Fruit fly (Drosophila melanogaster) whole organism, embryonic: ENCODE data around the gene Cpr67Fa2.

Experiments
- CG11504 ChIP-seq: fragments of 200-800 bp; sonication (Bioruptor generic); optimal IDR thresholded peaks from 3 replicates; lab custom pipeline; 2019; ENCODE audit warnings: missing biosample characterization, mild to moderate bottlenecking, missing genetic modification characterization, moderate library complexity
- CG11723 ChIP-seq: fragments of 200-800 bp; sonication (Bioruptor generic); optimal IDR thresholded peaks from 2 replicates; lab custom pipeline; 2017; ENCODE audit warnings: missing biosample characterization, mild to moderate bottlenecking, missing genetic modification characterization
- CG12071 ChIP-seq: fragments of 200-800 bp; sonication (Bioruptor generic); optimal IDR thresholded peaks from 3 replicates; lab custom pipeline; 2018; ENCODE audit warnings: missing biosample characterization, mild to moderate bottlenecking, missing genetic modification characterization
- CG12744 ChIP-seq: fragments of 200-800 bp; sonication (Bioruptor generic); optimal IDR thresholded peaks from 2 replicates; lab custom pipeline; 2016; ENCODE audit warnings: missing biosample characterization, missing genetic modification characterization
- CG1603 ChIP-seq: fragments of 200-800 bp; sonication (Bioruptor generic); optimal IDR thresholded peaks from 2 replicates; lab custom pipeline; 2019; ENCODE audit warnings: missing biosample characterization, mild to moderate bottlenecking, missing genetic modification characterization, moderate library complexity
- CG1792 ChIP-seq: fragments of 200-800 bp; sonication (Bioruptor generic); optimal IDR thresholded peaks from 2 replicates; lab custom pipeline; 2016; ENCODE audit warnings: missing biosample characterization, missing genetic modification characterization
- CG2712 ChIP-seq: fragments of 200-800 bp; optimal IDR thresholded peaks from 3 replicates; lab custom pipeline; 2019; ENCODE audit warnings: missing biosample characterization, mild to moderate bottlenecking, missing genetic modification characterization, moderate library complexity
- CG2889 ChIP-seq: fragments of 200-800 bp; sonication (Bioruptor generic); IDR thresholded peaks from 3 replicates; pipeline ENCODE4 v1.3.6; 2022; ENCODE audit warnings: missing biosample characterization, missing genetic modification characterization
- CG31224 ChIP-seq: fragments of 200-800 bp; sonication (Bioruptor generic); IDR thresholded peaks from 2 replicates; pipeline ENCODE4 v1.3.6; 2022; ENCODE audit warnings: missing biosample characterization, missing genetic modification characterization
- CG3163 ChIP-seq: fragments of 200-800 bp; sonication (Bioruptor generic); optimal IDR thresholded peaks from 3 replicates; lab custom pipeline; 2016; ENCODE audit warnings: missing biosample characterization, missing genetic modification characterization
- CG32772 ChIP-seq: fragments of 200-800 bp; sonication (Bioruptor generic); IDR thresholded peaks from 2 replicates; pipeline ENCODE4 v1.3.6; 2022; ENCODE audit warnings: missing biosample characterization, missing genetic modification characterization
- CG4282 ChIP-seq: fragments of 200-800 bp; sonication (Bioruptor generic); optimal IDR thresholded peaks from 2 replicates; lab custom pipeline; 2016; ENCODE audit warnings: missing biosample characterization, missing genetic modification characterization
- CG4404 ChIP-seq: fragments of 200-800 bp; sonication (Bioruptor generic); IDR thresholded peaks from 2 replicates; pipeline ENCODE4 v1.3.6; 2022; ENCODE audit warnings: missing biosample characterization, missing genetic modification characterization
- CG4854 ChIP-seq: fragments of 200-800 bp; sonication (Bioruptor generic); optimal IDR thresholded peaks from 2 replicates; lab custom pipeline; 2016; ENCODE audit warnings: missing biosample characterization, missing genetic modification characterization, inconsistent platforms
- CG6254 ChIP-seq: fragments of 200-800 bp; sonication (Bioruptor generic); optimal IDR thresholded peaks from 3 replicates; lab custom pipeline; 2017; ENCODE audit warnings: mild to moderate bottlenecking, missing biosample characterization, missing genetic modification reagents, missing genetic modification characterization
- CG7928 ChIP-seq: fragments of 200-800 bp; sonication (Bioruptor generic); optimal IDR thresholded peaks from 2 replicates; lab custom pipeline; 2017; ENCODE audit warnings: missing biosample characterization, mild to moderate bottlenecking, missing genetic modification characterization
- CG8089 ChIP-seq: fragments of 200-800 bp; sonication (Bioruptor generic); optimal IDR thresholded peaks from 3 replicates; lab custom pipeline; 2016; ENCODE audit warnings: missing biosample characterization, missing genetic modification characterization
- CG8281 ChIP-seq: fragments of 200-800 bp; sonication (Bioruptor generic); optimal IDR thresholded peaks from 2 replicates; lab custom pipeline; 2018; ENCODE audit warnings: missing biosample characterization, mild to moderate bottlenecking, missing genetic modification characterization, moderate library complexity
- CG8478 ChIP-seq: fragments of >200 bp; optimal IDR thresholded peaks from 2 replicates; lab custom pipeline; 2018
- Deaf1 ChIP-seq: fragments of 200-800 bp; optimal IDR thresholded peaks from 3 replicates; lab custom pipeline; 2019; ENCODE audit warnings: missing biosample characterization, mild to moderate bottlenecking, missing genetic modification characterization, moderate library complexity
- Dref ChIP-seq: fragments of 200-800 bp; sonication (Bioruptor generic); IDR thresholded peaks from 2 replicates; pipeline ENCODE4 v1.3.6; 2022; ENCODE audit warnings: missing biosample characterization, missing genetic modification characterization
- Drgx ChIP-seq: fragments of 200-800 bp; sonication (Bioruptor generic); IDR thresholded peaks from 2 replicates; pipeline ENCODE4 v1.3.6; 2022; ENCODE audit warnings: missing biosample characterization, missing genetic modification characterization
- E2f1 ChIP-seq: fragments of 200-800 bp; sonication (Bioruptor generic); IDR thresholded peaks from 2 replicates; pipeline ENCODE4 v1.3.6; 2022; ENCODE audit warnings: missing biosample characterization, missing genetic modification characterization
- HLHmδ ChIP-seq: fragments of 200-800 bp; sonication (Bioruptor generic); optimal IDR thresholded peaks from 2 replicates; lab custom pipeline; 2018; ENCODE audit warnings: missing biosample characterization, mild to moderate bottlenecking, missing genetic modification characterization, moderate library complexity
- Hey ChIP-seq: fragments of 200-800 bp; sonication (Bioruptor generic); optimal IDR thresholded peaks from 3 replicates; lab custom pipeline; 2018; ENCODE audit warnings: missing biosample characterization, mild to moderate bottlenecking, missing genetic modification characterization
- Hmr ChIP-seq: fragments of 200-800 bp; sonication (Bioruptor generic); optimal IDR thresholded peaks from 3 replicates; lab custom pipeline; 2017; ENCODE audit warnings: mild to moderate bottlenecking, missing biosample characterization, missing genetic modification reagents, missing genetic modification characterization
- Hr78 ChIP-seq, 2 experiments: fragments of 200-800 bp in 1 of 2; fragments of >200 bp in 1 of 2; sonication (Bioruptor generic) in 1 of 2; optimal IDR thresholded peaks; 2 replicates each; lab custom pipeline; 2017 to 2019; ENCODE audit warnings: missing biosample characterization in 2 of 2, missing genetic modification characterization in 2 of 2, mild to moderate bottlenecking in 1 of 2, moderate library complexity in 1 of 2
- Jarid2 ChIP-seq: fragments of 200-800 bp; sonication (Bioruptor generic); optimal IDR thresholded peaks from 3 replicates; lab custom pipeline; 2017; ENCODE audit warnings: mild to moderate bottlenecking, missing biosample characterization, missing genetic modification reagents, missing genetic modification characterization
- Med ChIP-seq: fragments of 200-800 bp; sonication (Bioruptor generic); peaks from one replicate; lab custom pipeline; 2016; ENCODE audit warnings: missing biosample characterization, missing genetic modification characterization, mild to moderate bottlenecking, inconsistent platforms, moderate library complexity
- Myb ChIP-seq: fragments of 200-800 bp; sonication (Bioruptor generic); optimal IDR thresholded peaks from 2 replicates; lab custom pipeline; 2016; ENCODE audit warnings: missing biosample characterization, missing genetic modification characterization
- Six4 ChIP-seq: fragments of 200-800 bp; sonication (Bioruptor generic); optimal IDR thresholded peaks from 2 replicates; lab custom pipeline; 2016; ENCODE audit warnings: missing biosample characterization, missing genetic modification characterization
- ac ChIP-seq: fragments of 200-800 bp; sonication (Bioruptor generic); optimal IDR thresholded peaks from 3 replicates; lab custom pipeline; 2017; ENCODE audit warnings: missing biosample characterization, mild to moderate bottlenecking, missing genetic modification characterization
- aop ChIP-seq: fragments of 200-800 bp; sonication (Bioruptor generic); IDR thresholded peaks from 2 replicates; pipeline ENCODE4 v1.3.6; 2022; ENCODE audit warnings: missing biosample characterization, missing genetic modification characterization
- br ChIP-seq: fragments of >200 bp; optimal IDR thresholded peaks from 2 replicates; lab custom pipeline; 2017
- croc ChIP-seq: fragments of 200-800 bp; sonication (Bioruptor generic); conservative IDR thresholded peaks from 3 replicates; pipeline ENCODE4 v1.3.6; 2022; ENCODE audit warnings: missing biosample characterization, missing genetic modification characterization
- dan ChIP-seq: fragments of 200-800 bp; sonication (Bioruptor generic); IDR thresholded peaks from 2 replicates; pipeline ENCODE4 v1.3.6; 2022; ENCODE audit warnings: missing biosample characterization, missing genetic modification characterization
- eve ChIP-seq, 2 experiments: fragments of >200 bp; optimal IDR thresholded peaks; 2 replicates each; lab custom pipeline; 2017; ENCODE audit warnings: missing biosample characterization in 2 of 2, missing genetic modification characterization in 2 of 2
- fd102C ChIP-seq: fragments of 200-800 bp; sonication (Bioruptor generic); optimal IDR thresholded peaks from 2 replicates; lab custom pipeline; 2018; ENCODE audit warnings: missing biosample characterization, mild to moderate bottlenecking, missing genetic modification characterization, moderate library complexity
- fd96Cb ChIP-seq: fragments of 200-800 bp; sonication (Bioruptor generic); optimal IDR thresholded peaks from 2 replicates; lab custom pipeline; 2018; ENCODE audit warnings: missing biosample characterization, mild to moderate bottlenecking, missing genetic modification characterization, moderate library complexity
- gce ChIP-seq: fragments of 200-800 bp; sonication (Bioruptor generic); IDR thresholded peaks from 3 replicates; pipeline ENCODE4 v1.3.6; 2022; ENCODE audit warnings: missing biosample characterization, missing genetic modification characterization
- jumu ChIP-seq: fragments of 200-800 bp; sonication (Bioruptor generic); optimal IDR thresholded peaks from 3 replicates; lab custom pipeline; 2016; ENCODE audit warnings: missing biosample characterization, missing genetic modification characterization
- klu ChIP-seq: fragments of 200-800 bp; sonication (Bioruptor generic); IDR thresholded peaks from 2 replicates; pipeline ENCODE4 v1.3.6; 2022; ENCODE audit warnings: missing biosample characterization, missing genetic modification characterization
- lab ChIP-seq: fragments of 200-800 bp; sonication (Bioruptor generic); optimal IDR thresholded peaks from 3 replicates; lab custom pipeline; 2017; ENCODE audit warnings: missing biosample characterization, missing genetic modification characterization, mild to moderate bottlenecking, moderate library complexity, missing genetic modification reagents
- odd ChIP-seq: fragments of 200-800 bp; sonication (Bioruptor generic); optimal IDR thresholded peaks from 2 replicates; lab custom pipeline; 2017; ENCODE audit warnings: missing biosample characterization, mild to moderate bottlenecking, missing genetic modification characterization
- repo ChIP-seq: fragments of 200-800 bp; sonication (Bioruptor generic); optimal IDR thresholded peaks from 2 replicates; lab custom pipeline; 2016; ENCODE audit warnings: missing biosample characterization, missing genetic modification characterization
- sd ChIP-seq: fragments of 200-800 bp; sonication (Bioruptor generic); optimal IDR thresholded peaks from 3 replicates; lab custom pipeline; 2018; ENCODE audit warnings: missing biosample characterization, mild to moderate bottlenecking, missing genetic modification characterization, moderate library complexity
- sim ChIP-seq: fragments of 200-800 bp; sonication (Bioruptor generic); IDR thresholded peaks from 2 replicates; pipeline ENCODE4 v1.3.6; 2022; ENCODE audit warnings: missing biosample characterization, missing genetic modification characterization
- slou ChIP-seq: fragments of 200-800 bp; sonication (Bioruptor generic); optimal IDR thresholded peaks from 3 replicates; lab custom pipeline; 2016; ENCODE audit warnings: missing biosample characterization, missing genetic modification characterization
- so ChIP-seq: fragments of 200-800 bp; sonication (Bioruptor generic); IDR thresholded peaks from 3 replicates; pipeline ENCODE4 v1.3.6; 2022; ENCODE audit warnings: missing biosample characterization, missing genetic modification characterization
- sug ChIP-seq: fragments of 200-800 bp; optimal IDR thresholded peaks from 2 replicates; lab custom pipeline; 2019; ENCODE audit warnings: missing biosample characterization, mild to moderate bottlenecking, missing genetic modification characterization, moderate library complexity
- tgo ChIP-seq: fragments of 200-800 bp; sonication (Bioruptor generic); IDR thresholded peaks from 3 replicates; pipeline ENCODE4 v1.3.6; 2022; ENCODE audit warnings: missing biosample characterization, missing genetic modification characterization
- vvl ChIP-seq: fragments of 200-800 bp; sonication (Bioruptor generic); IDR thresholded peaks from 2 replicates; pipeline ENCODE4 v1.3.6; 2022; ENCODE audit warnings: missing biosample characterization, missing genetic modification characterization

The Cpr67Fa2 gene

dm6 chr3L:10897534-10898255 is 6.2 kb downstream of the Cpr67Fa2 start (continued):
- no peak for TF ChIP-seq CG12071
- TF ChIP-seq br (lab: Kevin White, UChicago) = no peak
- TF ChIP-seq CG32772 (GFP tag; lab: Robert Waterston, UW) = no peak
- TF ChIP-seq Jarid2 (GFP tag; lab: Kevin White, UChicago) = peak; percentile 7
- TF ChIP-seq CG1603 (tag; lab: Kevin White, UChicago) = peak; percentile 41
- TF ChIP-seq fd102C (GFP tag; lab: Kevin White, UChicago) = no peak
- TF ChIP-seq klu (GFP tag; lab: Robert Waterston, UW) = no peak
- peak; percentile 7 for TF ChIP-seq CG11504
- no peak for TF ChIP-seq CG8089 (GFP tag; lab: Kevin White, UChicago)
- TF ChIP-seq CG4404 (GFP tag; lab: Robert Waterston, UW) = no peak
- no peak for TF ChIP-seq CG2712 (tag; lab: Kevin White, UChicago)
- TF ChIP-seq CG11723 (GFP tag; lab: Kevin White, UChicago) = no peak
- TF ChIP-seq repo (GFP tag; lab: Kevin White, UChicago) = no peak
- no peak for TF ChIP-seq CG8281 (tag; lab: Kevin White, UChicago)
- 0 out of 2 replicates have a peak, but pooled peaks have one; percentile 6 for TF ChIP-seq vvl (GFP tag; lab: Robert Waterston, UW)
- no peak for TF ChIP-seq HLHmδ
- TF ChIP-seq CG4282 (GFP tag; lab: Kevin White, UChicago) = no peak
- no peak for TF ChIP-seq CG3163 (GFP tag; lab: Kevin White, UChicago)
- TF ChIP-seq aop (GFP tag; lab: Robert Waterston, UW) = no peak
- no peak for TF ChIP-seq Six4
- TF ChIP-seq fd96Cb = no peak
- peak; percentile 54 for TF ChIP-seq sug (tag; lab: Kevin White, UChicago)
- no peak for TF ChIP-seq odd (GFP tag; lab: Kevin White, UChicago)
- TF ChIP-seq Med (GFP tag; lab: Kevin White, UChicago) = peak; percentile 77
- no peak for TF ChIP-seq CG2889 (GFP tag; lab: Robert Waterston, UW)
- TF ChIP-seq Dref (GFP tag; lab: Robert Waterston, UW) = no peak
- no peak for TF ChIP-seq ac (GFP tag; lab: Kevin White, UChicago)
- no peak for TF ChIP-seq CG6254 (GFP tag; lab: Kevin White, UChicago)
- peak in 1 of 2 experiments; percentile 8 for TF ChIP-seq eve (GFP tag; optimal IDR thresholded peaks at IDR 0.05; lab: Kevin White, UChicago)
- no peak for TF ChIP-seq slou (GFP tag; lab: Kevin White, UChicago)
- no peak for TF ChIP-seq Hr78 (GFP tag; optimal IDR thresholded peaks at IDR 0.05; lab: Kevin White, UChicago)
- no peak for TF ChIP-seq CG1792 (GFP tag; lab: Kevin White, UChicago)
- no peak for TF ChIP-seq dan
- TF ChIP-seq lab = peak; percentile 26
- no peak for TF ChIP-seq jumu
- TF ChIP-seq CG7928 = no peak
- TF ChIP-seq Myb (GFP tag; lab: Kevin White, UChicago) = no peak
- no peak for TF ChIP-seq Deaf1
- no peak for TF ChIP-seq Hmr (GFP tag; lab: Kevin White, UChicago)
- TF ChIP-seq CG8478 = no peak
- TF ChIP-seq sim (GFP tag; lab: Robert Waterston, UW) = no peak
- TF ChIP-seq CG31224 (GFP tag; lab: Robert Waterston, UW) = no peak
- 0 out of 3 replicates have a peak, but pooled peaks have one; percentile 15 for TF ChIP-seq gce (GFP tag; lab: Robert Waterston, UW)
- no peak for TF ChIP-seq croc (GFP tag; lab: Robert Waterston, UW)
- no peak for TF ChIP-seq so (GFP tag; lab: Robert Waterston, UW)
- no peak for TF ChIP-seq CG4854 (GFP tag; lab: Kevin White, UChicago)
- no peak for TF ChIP-seq CG12744
- peak; percentile 30 for TF ChIP-seq Drgx (GFP tag; lab: Robert Waterston, UW)
- TF ChIP-seq tgo (GFP tag; lab: Robert Waterston, UW) = no peak
- TF ChIP-seq sd (tag; lab: Kevin White, UChicago) = peak; percentile 49
- TF ChIP-seq E2f1 = no peak
- TF ChIP-seq Hey (tag; lab: Kevin White, UChicago) = no peak
